Worm (Caenorhabditis elegans) whole organism, mixed stage, embryonic: ENCODE data around the gene F54H12.8.

Source experiments
- sem-2 ChIP-seq: fragments of 200-800 bp; sonication (Bioruptor generic); optimal IDR thresholded peaks from 2 replicates; lab custom pipeline; 2018; ENCODE audit warnings: mild to moderate bottlenecking, missing genetic modification characterization, missing compliant biosample characterization
- snpc-4 ChIP-seq: fragments of 150-350 bp; optimal IDR thresholded peaks from 2 replicates; lab custom pipeline; 2014; ENCODE audit warnings: missing biosample characterization, missing genetic modification characterization

ce11 chrIII:7958085-7958484, 10.9 kb downstream of the F54H12.8 start, which contains the start of gene C29E4.11:
- TF ChIP-seq sem-2 (GFP tag; lab: Kevin White, UChicago) (no peak), snpc-4 (tag; lab: Kevin White, UChicago) (no peak)
